Worm (Caenorhabditis elegans) whole organism, L4/young adult: ENCODE data around the gene pgp-12.

Experiments
- W03F9.2 ChIP-seq: fragments of 150-350 bp; optimal IDR thresholded peaks from 2 replicates; lab custom pipeline; 2014; ENCODE audit warnings: missing biosample characterization, missing genetic modification characterization
- him-1 ChIP-seq: sonication (generic microtip); optimal IDR thresholded peaks from 2 replicates; lab custom pipeline; 2016; ENCODE audit warnings: missing genotype, missing genetic modification reagents, missing genetic modification characterization, missing compliant biosample characterization

ce11 chrX:12701963-12702362 is 29.6 kb upstream of the pgp-12 start, which contains the start of gene nhr-214:
- no peak for TF ChIP-seq W03F9.2
- no peak for TF ChIP-seq him-1 (tag; lab: Kevin White, UChicago)
